Worm (Caenorhabditis elegans) whole organism, midembryonic: ENCODE measurements around the gene F30B5.11.
"Not testable (repeated sequence)": the region's sequence is repeated elsewhere in the genome, so short reads cannot be mapped to it uniquely, and the experiment has no call there.

Experiments
- T22C8.4 ChIP-seq: fragments of 200-800 bp; sonication (Bioruptor generic); IDR thresholded peaks from 2 replicates; pipeline ENCODE4 v1.3.6; 2022; ENCODE audit warnings: missing genetic modification characterization, missing compliant biosample characterization
- cog-1 ChIP-seq: sonication (generic microtip); optimal IDR thresholded peaks from 2 replicates; lab custom pipeline; 2016; ENCODE audit warnings: missing genetic modification characterization, missing compliant biosample characterization
- flt-1 ChIP-seq: fragments of 200-800 bp; sonication (Bioruptor generic); IDR thresholded peaks from 2 replicates; pipeline ENCODE4 v1.3.6; 2022; ENCODE audit warnings: missing genetic modification characterization, missing compliant biosample characterization
- klf-2 ChIP-seq: fragments of 200-800 bp; sonication (Bioruptor generic); conservative IDR thresholded peaks from 2 replicates; pipeline ENCODE4 v1.3.6; 2022; ENCODE audit warnings: missing genetic modification reagents, missing genetic modification characterization, missing compliant biosample characterization
- med-1 ChIP-seq: sonication (generic microtip); optimal IDR thresholded peaks from 2 replicates; lab custom pipeline; 2017; ENCODE audit warnings: missing genetic modification characterization, mild to moderate bottlenecking, missing compliant biosample characterization, antibody characterized with exemption, missing genetic modification reagents; ENCODE audit not compliant: insufficient read depth
- ref-1 ChIP-seq: fragments of 200-800 bp; sonication (Bioruptor generic); conservative IDR thresholded peaks from 2 replicates; pipeline ENCODE4 v1.3.6; 2022; ENCODE audit warnings: missing genetic modification reagents, missing genetic modification characterization, missing compliant biosample characterization
- tab-1 ChIP-seq: fragments of 200-800 bp; sonication (Bioruptor generic); IDR thresholded peaks from 2 replicates; pipeline ENCODE4 v1.3.6; 2022; ENCODE audit warnings: missing genetic modification characterization, missing compliant biosample characterization
- ztf-23 ChIP-seq: fragments of 200-800 bp; sonication (Bioruptor generic); IDR thresholded peaks from 2 replicates; pipeline ENCODE4 v1.3.6; 2022; ENCODE audit warnings: missing genetic modification reagents, missing genetic modification characterization, missing compliant biosample characterization
- ztf-29 ChIP-seq: fragments of 200-800 bp; sonication (Bioruptor generic); IDR thresholded peaks from 2 replicates; pipeline ENCODE4 v1.3.6; 2022; ENCODE audit warnings: missing genetic modification reagents, missing genetic modification characterization, missing compliant biosample characterization

Gene F30B5.11

ce11 chrIV:4218276-4218675 lies 1.6 kb downstream of the F30B5.11 start:
- TF ChIP-seq cog-1 (tag; lab: Kevin White, UChicago) = no peak
- TF ChIP-seq med-1 = no peak
- no peak for TF ChIP-seq flt-1 (GFP tag; lab: Robert Waterston, UW)
- no peak for TF ChIP-seq klf-2 (GFP tag; lab: Robert Waterston, UW)
- TF ChIP-seq T22C8.4 (GFP tag; lab: Robert Waterston, UW) = no peak
- TF ChIP-seq ztf-23 (GFP tag; lab: Robert Waterston, UW) = no peak
- TF ChIP-seq ref-1 (GFP tag; lab: Robert Waterston, UW) = no peak

- TF ChIP-seq ztf-23 (GFP tag; lab: Robert Waterston, UW) = no peak
- no peak for TF ChIP-seq ref-1 (GFP tag; lab: Robert Waterston, UW)
- no peak for TF ChIP-seq T22C8.4 (GFP tag; lab: Robert Waterston, UW)
- TF ChIP-seq cog-1 (tag; lab: Kevin White, UChicago) = no peak
- no peak for TF ChIP-seq tab-1 (GFP tag; lab: Robert Waterston, UW)
- TF ChIP-seq ztf-29 (GFP tag; lab: Robert Waterston, UW) = no peak
Measured at ce11 chrIV:4216099-4216894, 3.6 kb downstream of the F30B5.11 start.

- TF ChIP-seq med-1 = no peak
- no peak for TF ChIP-seq klf-2 (GFP tag; lab: Robert Waterston, UW)
- no peak for TF ChIP-seq tab-1 (GFP tag; lab: Robert Waterston, UW)
- no peak for TF ChIP-seq cog-1 (tag; lab: Kevin White, UChicago)
- TF ChIP-seq ztf-23 (GFP tag; lab: Robert Waterston, UW) = no peak
- TF ChIP-seq flt-1 (GFP tag; lab: Robert Waterston, UW) = no peak
- no peak for TF ChIP-seq ref-1 (GFP tag; lab: Robert Waterston, UW)
- TF ChIP-seq ztf-29 (GFP tag; lab: Robert Waterston, UW) = no peak
- TF ChIP-seq T22C8.4 (GFP tag; lab: Robert Waterston, UW) = no peak
Measured at ce11 chrIV:4215349-4215748, 4.5 kb downstream of the F30B5.11 start.

- no peak for TF ChIP-seq flt-1 (GFP tag; lab: Robert Waterston, UW)
- TF ChIP-seq ztf-29 (GFP tag; lab: Robert Waterston, UW) = no peak
- no peak for TF ChIP-seq tab-1 (GFP tag; lab: Robert Waterston, UW)
- no peak for TF ChIP-seq klf-2 (GFP tag; lab: Robert Waterston, UW)
- TF ChIP-seq ref-1 (GFP tag; lab: Robert Waterston, UW) = no peak
- TF ChIP-seq med-1 = no peak
- no peak for TF ChIP-seq cog-1 (tag; lab: Kevin White, UChicago)
- no peak for TF ChIP-seq T22C8.4 (GFP tag; lab: Robert Waterston, UW)
- no peak for TF ChIP-seq ztf-23 (GFP tag; lab: Robert Waterston, UW)
Measured at ce11 chrIV:4212733-4213132, 7.2 kb downstream of the F30B5.11 start.

- TF ChIP-seq tab-1 (GFP tag; lab: Robert Waterston, UW) (no peak), klf-2 (GFP tag; lab: Robert Waterston, UW) (no peak), cog-1 (tag; lab: Kevin White, UChicago) (no peak), ztf-23 (GFP tag; lab: Robert Waterston, UW) (no peak), T22C8.4 (GFP tag; lab: Robert Waterston, UW) (no peak), ref-1 (GFP tag; lab: Robert Waterston, UW) (no peak), flt-1 (GFP tag; lab: Robert Waterston, UW) (no peak)
Measured at ce11 chrIV:4210868-4211267, 9.0 kb downstream of the F30B5.11 start.

ce11 chrIV:4209084-4209483 lies 10.8 kb downstream of the F30B5.11 start:
- TF ChIP-seq flt-1 (GFP tag; lab: Robert Waterston, UW) (no peak), ztf-23 (GFP tag; lab: Robert Waterston, UW) (no peak), T22C8.4 (GFP tag; lab: Robert Waterston, UW) (no peak), tab-1 (GFP tag; lab: Robert Waterston, UW) (no peak), cog-1 (tag; lab: Kevin White, UChicago) (no peak), ref-1 (GFP tag; lab: Robert Waterston, UW) (no peak), med-1 (no peak), ztf-29 (GFP tag; lab: Robert Waterston, UW) (no peak), klf-2 (GFP tag; lab: Robert Waterston, UW) (no peak)

- no peak for TF ChIP-seq ztf-29 (GFP tag; lab: Robert Waterston, UW)
- no peak for TF ChIP-seq med-1
Measured at ce11 chrIV:4207088-4207487, 12.8 kb downstream of the F30B5.11 start, which contains the start of gene osgn-1. Gene osgn-1 (plus strand): TSS chrIV:4207388.

- TF ChIP-seq T22C8.4 (GFP tag; lab: Robert Waterston, UW) (no peak), cog-1 (tag; lab: Kevin White, UChicago) (no peak), ztf-29 (GFP tag; lab: Robert Waterston, UW) (no peak), tab-1 (GFP tag; lab: Robert Waterston, UW) (no peak), ztf-23 (GFP tag; lab: Robert Waterston, UW) (no peak), med-1 (no peak), klf-2 (GFP tag; lab: Robert Waterston, UW) (no peak), flt-1 (GFP tag; lab: Robert Waterston, UW) (no peak), ref-1 (GFP tag; lab: Robert Waterston, UW) (no peak)
Measured at ce11 chrIV:4204275-4204674, 15.6 kb downstream of the F30B5.11 start, which contains the start of gene pax-2. Gene pax-2 (minus strand): TSS chrIV:4204375.

ce11 chrIV:4197167-4197566 lies 22.7 kb downstream of the F30B5.11 start, which contains the start of gene cyp-25A6:
Gene cyp-25A6 (plus strand): TSS chrIV:4197467.
- not testable (repeated sequence) for TF ChIP-seq ztf-23 (GFP tag; lab: Robert Waterston, UW); flt-1 (GFP tag; lab: Robert Waterston, UW); med-1
